Worm (Caenorhabditis elegans): Measurements from ENCODE around the gene C29F9.12.

C29F9.12 gene

DNA sequence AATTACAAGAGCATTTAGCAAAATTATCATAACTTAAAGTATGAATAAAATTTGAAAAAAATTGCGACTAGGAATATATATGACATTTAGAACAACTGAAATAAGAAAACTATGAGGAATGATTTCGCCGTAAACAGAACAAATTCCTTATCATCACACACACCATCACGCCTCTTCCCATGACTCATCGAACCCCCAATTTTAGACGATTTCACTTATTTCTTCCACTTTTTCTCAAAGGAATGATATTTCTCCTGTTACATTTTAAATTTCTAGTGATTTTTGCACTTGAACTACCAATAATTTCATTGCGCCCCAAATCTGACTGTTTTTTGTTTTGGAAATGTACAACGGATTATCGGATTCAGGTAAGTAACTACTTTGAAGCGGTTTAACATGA, 34.8 kb upstream of the C29F9.12 start, which contains the start of the genes zig-13 and ver-1:
TSS of gene zig-13 (minus strand) at position 101 of the 400 bp plus-strand sequence.
TSS of gene ver-1 (plus strand) at position 180 of the 400 bp plus-strand sequence.
- TF ChIP-seq ceh-30 (tag; optimal IDR thresholded peaks at IDR 0.05) (no peak), eyg-1 (tag; optimal IDR thresholded peaks at IDR 0.05) (no peak), ets-4 (tag; optimal IDR thresholded peaks at IDR 0.05) (no peak), pag-3 (tag; optimal IDR thresholded peaks at IDR 0.05; ENCODE audit: borderline replicate concordance) (no peak), dmd-4 (tag; optimal IDR thresholded peaks at IDR 0.05; ENCODE audit: borderline replicate concordance) (no peak), elt-4 (tag; optimal IDR thresholded peaks at IDR 0.05) (no peak), nfya-1 (tag; optimal IDR thresholded peaks at IDR 0.05) (no peak), ama-1 (optimal IDR thresholded peaks at IDR 0.05) (no peak), elt-2 (tag; optimal IDR thresholded peaks at IDR 0.05) (no peak), syd-9 (tag; optimal IDR thresholded peaks at IDR 0.05) (no peak)

DNA sequence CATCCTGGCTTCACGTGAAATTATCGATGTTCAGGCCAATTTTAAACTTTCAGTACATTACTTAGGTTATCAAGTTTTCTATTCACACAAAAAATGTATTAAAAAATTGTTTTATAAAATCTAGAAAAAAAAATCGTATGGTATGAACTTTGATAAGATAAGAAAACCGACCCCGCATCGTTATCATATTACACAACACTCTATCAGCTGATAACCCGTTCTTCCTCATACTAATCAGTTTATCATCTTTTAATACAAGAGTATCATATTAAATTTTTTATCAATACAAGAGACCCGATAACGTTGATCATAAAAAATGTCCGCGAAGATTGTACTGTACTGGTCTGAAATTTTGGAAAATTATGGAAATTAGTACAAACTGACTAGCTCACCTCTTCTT, 32.3 kb upstream of the C29F9.12 start:
- TF ChIP-seq elt-2 (tag; optimal IDR thresholded peaks at IDR 0.05) (peak; percentile 100), pqm-1 (tag; optimal IDR thresholded peaks at IDR 0.05) (peak; percentile 70), F13H6.1 (tag; optimal IDR thresholded peaks at IDR 0.05) (no peak), K02D7.2 (tag; optimal IDR thresholded peaks at IDR 0.05) (no peak), nfya-1 (tag; optimal IDR thresholded peaks at IDR 0.05) (no peak), elt-4 (tag; optimal IDR thresholded peaks at IDR 0.05) (no peak)

ce11 chrIII:151084-151483, 29.3 kb upstream of the C29F9.12 start:
- TF ChIP-seq dve-1 (tag; optimal IDR thresholded peaks at IDR 0.05) (no peak), syd-9 (tag; optimal IDR thresholded peaks at IDR 0.05) (no peak), ceh-2 (tag; optimal IDR thresholded peaks at IDR 0.05) (no peak), T23F11.4 (GFP tag; optimal IDR thresholded peaks at IDR 0.05) (no peak), eyg-1 (tag; optimal IDR thresholded peaks at IDR 0.05) (no peak), odd-2 (tag; optimal IDR thresholded peaks at IDR 0.05) (no peak), pha-2 (tag; optimal IDR thresholded peaks at IDR 0.05) (no peak), fkh-10 (GFP tag; optimal IDR thresholded peaks at IDR 0.05) (no peak), C38D4.7 (GFP tag; optimal IDR thresholded peaks at IDR 0.05) (no peak)

DNA sequence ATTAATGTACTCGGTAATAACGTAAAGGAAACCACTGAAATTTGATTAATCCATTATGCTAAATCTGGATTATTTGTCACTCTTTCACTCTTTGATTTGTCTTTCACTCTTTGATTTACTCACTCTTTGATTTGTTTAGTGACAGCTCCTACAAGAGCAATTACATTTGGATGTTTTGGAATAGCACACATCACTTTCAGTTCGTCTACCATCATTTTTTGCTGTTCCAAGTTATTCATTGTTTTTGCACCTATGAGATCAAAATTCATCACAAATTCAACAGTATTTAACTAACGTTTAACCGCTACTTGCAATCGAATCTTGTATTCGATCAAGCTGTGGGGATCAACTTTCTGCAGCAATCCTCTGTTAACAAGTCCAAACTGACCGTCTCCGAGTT, 27.3 kb upstream of the C29F9.12 start:
- TF ChIP-seq pax-1 (tag; optimal IDR thresholded peaks at IDR 0.05): no peak
- no peak for TF ChIP-seq K02D7.2 (tag; optimal IDR thresholded peaks at IDR 0.05)
- no peak for TF ChIP-seq ceh-6 (GFP tag; optimal IDR thresholded peaks at IDR 0.05)
- TF ChIP-seq unc-55 (GFP tag; optimal IDR thresholded peaks at IDR 0.05): no peak
- TF ChIP-seq pat-9 (tag; optimal IDR thresholded peaks at IDR 0.05): no peak
- no peak for TF ChIP-seq madf-2 (tag; optimal IDR thresholded peaks at IDR 0.05)
- no peak for TF ChIP-seq nfya-1 (tag; optimal IDR thresholded peaks at IDR 0.05)
- TF ChIP-seq nhr-11 (tag; optimal IDR thresholded peaks at IDR 0.05): no peak
- TF ChIP-seq zip-5 (tag; optimal IDR thresholded peaks at IDR 0.05): no peak
- TF ChIP-seq eyg-1 (tag; optimal IDR thresholded peaks at IDR 0.05): no peak
- no peak for TF ChIP-seq ceh-22 (tag; optimal IDR thresholded peaks at IDR 0.05)
- TF ChIP-seq gmeb-2 (tag; optimal IDR thresholded peaks at IDR 0.05): no peak
- no peak for TF ChIP-seq fkh-10 (GFP tag; optimal IDR thresholded peaks at IDR 0.05)
- TF ChIP-seq mec-3 (tag; optimal IDR thresholded peaks at IDR 0.05; ENCODE audit: borderline replicate concordance): no peak
- TF ChIP-seq ets-4 (tag; optimal IDR thresholded peaks at IDR 0.05): no peak
- no peak for TF ChIP-seq tbx-2 (tag; optimal IDR thresholded peaks at IDR 0.05)

DNA sequence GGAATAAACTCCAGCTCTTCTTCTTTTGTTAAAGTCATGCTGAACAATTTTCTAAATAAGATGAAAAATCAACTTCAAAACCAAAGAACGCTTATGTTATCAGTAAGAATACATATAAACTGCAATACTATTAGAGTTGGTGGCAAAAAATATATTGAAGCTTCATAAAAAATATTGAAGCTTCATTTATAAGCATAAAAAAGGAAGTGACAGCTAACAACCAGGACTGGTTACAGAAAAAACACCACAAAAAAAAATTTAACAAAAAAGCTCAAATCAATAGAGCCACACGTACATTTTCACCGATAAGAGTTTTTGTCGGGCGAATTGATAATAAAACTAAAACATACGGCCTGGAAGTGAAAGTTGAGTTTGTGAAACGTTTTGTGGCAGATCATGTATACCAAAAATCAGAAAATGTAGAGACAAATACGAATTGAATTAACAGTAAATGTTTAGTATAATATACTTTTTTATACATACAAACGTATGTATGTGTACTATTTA, 25.8 kb upstream of the C29F9.12 start, which contains the start of gene sqst-5:
TSS of gene sqst-5 (minus strand) at position 51 of the 507 bp plus-strand sequence.
- TF ChIP-seq ttx-3 (tag; optimal IDR thresholded peaks at IDR 0.05) (no peak), nhr-11 (tag; optimal IDR thresholded peaks at IDR 0.05) (no peak), fax-1 (tag; optimal IDR thresholded peaks at IDR 0.05) (no peak), ceh-24 (tag; optimal IDR thresholded peaks at IDR 0.05) (no peak), elt-4 (tag; optimal IDR thresholded peaks at IDR 0.05) (no peak), K09A11.1 (tag; optimal IDR thresholded peaks at IDR 0.05; ENCODE audit: insufficient read depth) (no peak), ceh-34 (tag; optimal IDR thresholded peaks at IDR 0.05) (no peak), hlh-6 (tag; optimal IDR thresholded peaks at IDR 0.05) (no peak), sdc-2 (tag; optimal IDR thresholded peaks at IDR 0.05) (no peak), elt-2 (tag; optimal IDR thresholded peaks at IDR 0.05) (no peak)
